Fruit fly (Drosophila melanogaster) whole organism, prepupa: ENCODE data around the gene Takl1.
A peak's percentile ranks its signal among the peaks of the same experiment; 100 is the strongest.

Source experiments
- CG10631 ChIP-seq: fragments of 200-800 bp; sonication (Bioruptor generic); optimal IDR thresholded peaks from 2 replicates; lab custom pipeline; 2016; ENCODE audit warnings: missing biosample characterization, missing genetic modification characterization
- CG10669 ChIP-seq: fragments of 200-800 bp; sonication (Bioruptor generic); optimal IDR thresholded peaks from 3 replicates; lab custom pipeline; 2018; ENCODE audit warnings: missing biosample characterization, mild to moderate bottlenecking, missing genetic modification characterization, moderate library complexity
- CG11294 ChIP-seq: fragments of 200-800 bp; sonication (Bioruptor generic); IDR thresholded peaks from 2 replicates; pipeline ENCODE4 v1.3.6; 2022; ENCODE audit warnings: missing biosample characterization, missing genetic modification characterization
- CG11902 ChIP-seq: fragments of 200-800 bp; sonication (Bioruptor generic); optimal IDR thresholded peaks from 3 replicates; lab custom pipeline; 2016; ENCODE audit warnings: missing biosample characterization, missing genetic modification characterization
- CG15336 ChIP-seq: fragments of 200-800 bp; sonication (Bioruptor generic); IDR thresholded peaks from 2 replicates; pipeline ENCODE4 v1.3.6; 2022; ENCODE audit warnings: missing biosample characterization, missing genetic modification characterization
- CG3032 ChIP-seq: fragments of 200-800 bp; optimal IDR thresholded peaks from 2 replicates; lab custom pipeline; 2019; ENCODE audit warnings: missing biosample characterization, mild to moderate bottlenecking, missing genetic modification characterization, moderate library complexity
- CG31627 ChIP-seq: fragments of 200-800 bp; sonication (Bioruptor generic); optimal IDR thresholded peaks from 3 replicates; lab custom pipeline; 2016; ENCODE audit warnings: missing biosample characterization, missing genetic modification characterization
- CG3919 ChIP-seq: fragments of 200-800 bp; sonication (Bioruptor generic); optimal IDR thresholded peaks from 3 replicates; lab custom pipeline; 2016; ENCODE audit warnings: missing biosample characterization, missing genetic modification characterization
- CG4318 ChIP-seq: fragments of 200-800 bp; sonication (Bioruptor generic); optimal IDR thresholded peaks from 3 replicates; lab custom pipeline; 2017; ENCODE audit warnings: missing biosample characterization, mild to moderate bottlenecking, missing genetic modification characterization
- CG6792 ChIP-seq: fragments of 200-800 bp; sonication (Bioruptor generic); optimal IDR thresholded peaks from 3 replicates; lab custom pipeline; 2016; ENCODE audit warnings: missing biosample characterization, missing genetic modification characterization
- CG6854 ChIP-seq: fragments of 200-800 bp; sonication (Bioruptor generic); optimal IDR thresholded peaks from 2 replicates; lab custom pipeline; 2017; ENCODE audit warnings: missing biosample characterization, mild to moderate bottlenecking, missing genetic modification characterization
- CG7368 ChIP-seq: fragments of 200-800 bp; sonication (Bioruptor generic); optimal IDR thresholded peaks from 3 replicates; lab custom pipeline; 2016; ENCODE audit warnings: missing biosample characterization, missing genetic modification characterization
- CG8119 ChIP-seq: fragments of 200-800 bp; sonication (Bioruptor generic); IDR thresholded peaks from 3 replicates; pipeline ENCODE4 v1.3.6; 2022; ENCODE audit warnings: missing biosample characterization, missing genetic modification characterization
- CG8632 ChIP-seq: fragments of 200-800 bp; sonication (Bioruptor generic); optimal IDR thresholded peaks from 3 replicates; lab custom pipeline; 2016; ENCODE audit warnings: missing biosample characterization, missing genetic modification characterization
- Ets21C ChIP-seq: fragments of 200-800 bp; sonication (Bioruptor generic); optimal IDR thresholded peaks from 3 replicates; lab custom pipeline; 2016; ENCODE audit warnings: missing biosample characterization, missing genetic modification characterization
- Ets96B ChIP-seq: fragments of 200-800 bp; optimal IDR thresholded peaks from 2 replicates; lab custom pipeline; 2019; ENCODE audit warnings: missing biosample characterization, mild to moderate bottlenecking, missing genetic modification characterization, moderate library complexity
- Gug ChIP-seq: fragments of 200-800 bp; sonication (Bioruptor generic); IDR thresholded peaks from 2 replicates; pipeline ENCODE4 v1.3.6; 2022; ENCODE audit warnings: missing biosample characterization, missing genetic modification characterization
- Hr38 ChIP-seq: sonication (Bioruptor generic); optimal IDR thresholded peaks from 2 replicates; lab custom pipeline; 2016; ENCODE audit warnings: missing biosample characterization, missing genetic modification characterization
- Lpt ChIP-seq: fragments of 200-800 bp; sonication (Bioruptor generic); optimal IDR thresholded peaks from 3 replicates; lab custom pipeline; 2016; ENCODE audit warnings: missing biosample characterization, missing genetic modification characterization
- Met ChIP-seq: fragments of 200-800 bp; sonication (Bioruptor generic); optimal IDR thresholded peaks from 3 replicates; lab custom pipeline; 2016; ENCODE audit warnings: missing biosample characterization, missing genetic modification characterization
- Smox ChIP-seq: fragments of 200-800 bp; sonication (Bioruptor generic); optimal IDR thresholded peaks from 3 replicates; lab custom pipeline; 2016; ENCODE audit warnings: missing biosample characterization, missing genetic modification characterization
- Sox102F ChIP-seq: fragments of 200-800 bp; sonication (Bioruptor generic); optimal IDR thresholded peaks from 2 replicates; lab custom pipeline; 2016; ENCODE audit warnings: missing biosample characterization, mild to moderate bottlenecking, missing genetic modification characterization
- Sox14 ChIP-seq: fragments of 200-800 bp; sonication (Bioruptor generic); optimal IDR thresholded peaks from 3 replicates; lab custom pipeline; 2016; ENCODE audit warnings: missing biosample characterization, missing genetic modification characterization
- achi ChIP-seq: fragments of 200-800 bp; sonication (Bioruptor generic); optimal IDR thresholded peaks from 3 replicates; lab custom pipeline; 2016; ENCODE audit warnings: missing biosample characterization, missing genetic modification characterization
- acj6 ChIP-seq: fragments of 200-800 bp; sonication (Bioruptor generic); optimal IDR thresholded peaks from 3 replicates; lab custom pipeline; 2016; ENCODE audit warnings: missing biosample characterization, missing genetic modification characterization
- cyc ChIP-seq: fragments of 200-800 bp; sonication (Bioruptor generic); optimal IDR thresholded peaks from 3 replicates; lab custom pipeline; 2016; ENCODE audit warnings: missing biosample characterization, missing genetic modification characterization
- dsx ChIP-seq: fragments of 200-800 bp; optimal IDR thresholded peaks from 3 replicates; lab custom pipeline; 2019; ENCODE audit warnings: missing biosample characterization, mild to moderate bottlenecking, missing genetic modification characterization, moderate library complexity; ENCODE audit not compliant: poor library complexity, severe bottlenecking
- eg ChIP-seq: fragments of 200-800 bp; sonication (Bioruptor generic); IDR thresholded peaks from 3 replicates; pipeline ENCODE4 v1.3.6; 2022; ENCODE audit warnings: missing biosample characterization, missing genetic modification characterization
- esn ChIP-seq: fragments of 200-800 bp; sonication (Bioruptor generic); optimal IDR thresholded peaks from 2 replicates; lab custom pipeline; 2016; ENCODE audit warnings: missing biosample characterization, mild to moderate bottlenecking, missing genetic modification characterization, moderate library complexity
- fd85E ChIP-seq: fragments of 200-800 bp; sonication (Bioruptor generic); optimal IDR thresholded peaks from 3 replicates; lab custom pipeline; 2016; ENCODE audit warnings: missing biosample characterization, missing genetic modification characterization
- pdm3 ChIP-seq: fragments of 200-800 bp; sonication (Bioruptor generic); optimal IDR thresholded peaks from 3 replicates; lab custom pipeline; 2016; ENCODE audit warnings: missing biosample characterization, missing genetic modification characterization
- spab ChIP-seq: fragments of 200-800 bp; sonication (Bioruptor generic); optimal IDR thresholded peaks from 2 replicates; lab custom pipeline; 2017; ENCODE audit warnings: missing biosample characterization, mild to moderate bottlenecking, missing genetic modification characterization, missing genetic modification reagents
- svp ChIP-seq: fragments of 200-800 bp; sonication (Bioruptor generic); peaks from one replicate; lab custom pipeline; 2016; ENCODE audit warnings: missing biosample characterization, missing genetic modification characterization
- topi ChIP-seq: fragments of 200-800 bp; sonication (Bioruptor generic); optimal IDR thresholded peaks from 3 replicates; lab custom pipeline; 2016; ENCODE audit warnings: missing biosample characterization, missing genetic modification characterization

Gene Takl1

DNA sequence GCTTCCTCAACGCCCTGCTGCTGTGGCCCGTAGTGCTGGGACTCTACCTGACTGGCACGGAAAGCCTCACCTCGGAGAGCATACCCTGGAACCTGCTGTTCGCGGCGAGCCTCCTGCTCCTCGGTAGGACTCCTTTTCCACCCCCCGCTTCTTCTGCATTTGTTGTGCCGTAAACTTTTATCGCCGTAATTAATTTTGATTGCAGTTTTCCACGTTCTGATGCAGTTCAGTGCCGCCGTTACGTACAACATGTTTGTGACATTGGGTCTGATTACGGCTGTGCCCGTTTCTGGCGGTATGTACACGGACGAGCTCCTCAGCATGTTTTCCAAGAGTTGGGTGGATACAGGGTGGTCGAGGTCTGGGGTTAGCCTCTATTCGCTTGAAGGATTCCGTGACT is 22.9 kb downstream of the Takl1 start:
- TF ChIP-seq Smox (GFP tag; lab: Kevin White, UChicago), result no peak

DNA sequence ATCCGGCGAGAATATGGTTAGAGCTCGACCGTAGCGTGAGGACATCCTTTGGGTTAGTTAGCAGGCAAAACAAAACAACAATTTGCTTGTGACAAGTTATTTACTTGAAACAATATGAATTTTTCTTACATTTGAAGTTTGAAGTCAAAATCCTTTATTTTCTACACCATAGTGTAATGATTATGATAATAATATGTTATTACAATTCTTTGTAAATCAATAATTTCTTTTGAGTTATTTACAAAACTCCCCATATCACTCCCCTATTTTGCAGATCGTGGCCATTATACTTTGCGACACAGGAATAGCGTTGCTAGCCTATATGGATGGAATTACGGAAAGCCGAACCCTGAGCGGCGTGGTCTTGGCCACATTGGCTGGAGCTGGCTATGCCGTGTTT is 23.4 kb downstream of the Takl1 start, which contains the start of gene Prosalpha4T1:
Prosalpha4T1 (minus strand) TSS at position 101 of the 400 bp plus-strand sequence.
- no peak for TF ChIP-seq Sox102F (GFP tag; lab: Kevin White, UChicago)
- TF ChIP-seq eg (GFP tag; lab: Robert Waterston, UW), result no peak
- TF ChIP-seq Ets21C (GFP tag; lab: Kevin White, UChicago), result no peak
- no peak for TF ChIP-seq CG8119
- no peak for TF ChIP-seq acj6 (GFP tag; lab: Kevin White, UChicago)

DNA sequence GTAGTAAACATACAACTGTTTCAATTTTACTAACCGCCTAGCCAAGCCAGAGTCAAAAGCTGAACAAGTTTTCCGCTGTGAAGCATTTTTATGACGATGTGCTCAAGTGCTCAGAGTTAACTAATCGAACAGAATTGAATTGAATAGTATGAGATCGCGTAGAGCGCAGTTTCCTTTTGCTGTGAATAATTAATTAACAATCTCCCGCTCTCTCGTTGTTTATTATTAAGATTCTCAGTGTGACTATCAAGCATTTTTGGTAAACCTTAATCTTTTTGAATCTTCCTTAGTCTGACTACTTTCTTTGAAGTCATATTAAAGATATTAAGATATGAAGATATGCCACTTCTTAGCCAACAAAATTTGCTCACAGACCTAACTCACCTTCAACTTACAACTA is 27.2 kb downstream of the Takl1 start, which contains the start of gene CG31200:
CG31200 (minus strand) TSS at position 101 of the 400 bp plus-strand sequence.
- no peak for TF ChIP-seq Gug (GFP tag; lab: Robert Waterston, UW)
- TF ChIP-seq CG11902, result no peak
- TF ChIP-seq fd85E (GFP tag; lab: Kevin White, UChicago), result no peak
- no peak for TF ChIP-seq esn (GFP tag; lab: Kevin White, UChicago)
- TF ChIP-seq Sox14 (GFP tag; lab: Kevin White, UChicago), result no peak
- no peak for TF ChIP-seq CG10631
- no peak for TF ChIP-seq CG8632 (GFP tag; lab: Kevin White, UChicago)
- no peak for TF ChIP-seq acj6 (GFP tag; lab: Kevin White, UChicago)
- no peak for TF ChIP-seq CG10669 (GFP tag; lab: Kevin White, UChicago)
- no peak for TF ChIP-seq CG3919 (GFP tag; lab: Kevin White, UChicago)
- TF ChIP-seq eg (GFP tag; lab: Robert Waterston, UW), result no peak
- no peak for TF ChIP-seq svp (GFP tag; lab: Kevin White, UChicago)
- no peak for TF ChIP-seq cyc
- TF ChIP-seq spab, result no peak

DNA sequence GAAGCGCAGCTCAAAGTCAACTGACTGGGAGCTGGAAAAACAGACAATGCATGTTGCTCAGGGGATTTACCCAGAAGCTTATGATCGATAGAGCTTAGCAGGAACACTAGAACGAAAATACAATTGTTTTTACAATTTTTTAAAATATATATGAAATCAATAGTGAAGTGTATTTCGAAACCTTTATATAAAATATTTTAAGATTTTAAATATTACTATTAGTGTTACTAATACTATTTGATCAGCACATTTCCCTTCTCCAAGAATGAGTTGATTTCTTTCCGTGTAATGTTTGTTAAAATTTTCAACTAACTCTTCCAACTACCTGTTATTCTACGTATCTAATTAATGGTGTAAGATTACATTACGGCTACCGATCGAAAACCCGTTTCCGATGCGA is 28.6 kb downstream of the Takl1 start, which contains the start of gene CG31199:
CG31199 (minus strand) TSS at position 101 of the 400 bp plus-strand sequence.
- TF ChIP-seq achi (GFP tag; lab: Kevin White, UChicago), result no peak
- no peak for TF ChIP-seq CG4318 (GFP tag; lab: Kevin White, UChicago)
- no peak for TF ChIP-seq Gug (GFP tag; lab: Robert Waterston, UW)
- TF ChIP-seq CG3032 (tag; lab: Kevin White, UChicago), result no peak
- TF ChIP-seq pdm3, result no peak
- no peak for TF ChIP-seq CG3919 (GFP tag; lab: Kevin White, UChicago)
- TF ChIP-seq Hr38 (GFP tag; lab: Kevin White, UChicago), result no peak
- TF ChIP-seq CG15336 (GFP tag; lab: Robert Waterston, UW), result no peak
- TF ChIP-seq CG7368, result no peak
- no peak for TF ChIP-seq topi
- TF ChIP-seq CG6792 (GFP tag; lab: Kevin White, UChicago), result no peak
- no peak for TF ChIP-seq CG31627 (GFP tag; lab: Kevin White, UChicago)
- TF ChIP-seq dsx (GFP tag; lab: Kevin White, UChicago), result no peak

DNA sequence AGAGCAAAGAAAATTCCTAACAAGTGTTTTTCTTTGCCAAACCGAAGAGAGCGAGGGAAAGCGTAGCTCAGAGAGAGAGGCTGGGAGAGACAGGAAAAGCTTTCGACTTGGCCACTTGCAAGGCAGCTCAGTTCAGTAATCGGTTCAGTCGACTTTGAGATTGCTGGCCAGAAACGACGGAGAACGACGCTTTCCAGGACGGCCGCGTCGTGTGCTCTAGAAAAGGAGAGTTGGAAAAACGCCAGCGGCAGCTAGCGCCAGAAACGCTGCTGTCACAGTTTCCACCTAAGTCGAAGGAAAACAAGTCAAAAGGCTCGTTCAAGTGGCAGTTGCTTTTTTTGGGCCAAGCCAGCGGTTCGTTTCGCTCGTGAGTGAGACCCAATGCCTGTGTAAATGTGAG is 32.4 kb downstream of the Takl1 start, which contains the start of gene CG42322:
CG42322 (plus strand) TSS at position 138 of the 400 bp plus-strand sequence.
- no peak for TF ChIP-seq Lpt (GFP tag; lab: Kevin White, UChicago)
- no peak for TF ChIP-seq Sox14 (GFP tag; lab: Kevin White, UChicago)
- TF ChIP-seq CG11294 (GFP tag; lab: Robert Waterston, UW), result no peak
- TF ChIP-seq CG8119, result peak; percentile 16; the same call in 1 of the 3 replicates
- TF ChIP-seq, all 60 proteins: peak for 1

DNA sequence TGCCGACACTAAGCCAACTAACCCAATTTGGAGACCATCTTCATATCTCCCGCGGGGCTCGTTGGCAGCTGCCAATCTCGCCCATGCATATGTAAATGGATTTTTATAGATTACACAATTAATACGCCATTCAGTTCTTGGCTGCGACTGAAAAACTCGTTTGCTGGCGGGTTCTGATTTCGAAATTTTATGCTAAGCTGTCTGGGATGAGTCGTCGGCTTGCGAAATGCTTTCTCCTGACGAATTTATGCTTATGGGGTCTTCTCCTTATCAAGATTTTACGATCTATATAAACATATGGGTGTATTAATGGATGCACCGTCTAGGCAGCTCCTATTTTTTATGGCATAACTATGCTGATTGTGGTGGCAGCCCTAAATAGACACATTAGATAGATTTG is 33.4 kb downstream of the Takl1 start, which contains the start of gene CG17267:
CG17267 (minus strand) TSS at position 101 of the 400 bp plus-strand sequence.
- TF ChIP-seq Met (GFP tag; lab: Kevin White, UChicago) (no peak), Ets96B (tag; lab: Kevin White, UChicago) (no peak), CG6854 (GFP tag; lab: Kevin White, UChicago) (no peak)
